Fruit fly (Drosophila melanogaster) whole organism, embryonic: Measurements from ENCODE around the gene Muc30E.

ENCODE experiments used
- BEAF-32 ChIP-seq: fragments of 200-800 bp; sonication (Bioruptor generic); optimal IDR thresholded peaks from 3 replicates; lab custom pipeline; 2017; ENCODE audit warnings: missing biosample characterization, missing genetic modification characterization, mild to moderate bottlenecking, moderate library complexity, missing genetic modification reagents
- CG11085 ChIP-seq: fragments of 200-800 bp; sonication (Bioruptor generic); IDR thresholded peaks from 2 replicates; pipeline ENCODE4 v1.3.6; 2022; ENCODE audit warnings: missing biosample characterization, missing genetic modification characterization
- CG12391 ChIP-seq: fragments of 200-800 bp; sonication (Bioruptor generic); optimal IDR thresholded peaks from 3 replicates; lab custom pipeline; 2018; ENCODE audit warnings: missing biosample characterization, mild to moderate bottlenecking, missing genetic modification characterization, moderate library complexity
- CG12942 ChIP-seq: fragments of 200-800 bp; sonication (Bioruptor generic); optimal IDR thresholded peaks from 3 replicates; lab custom pipeline; 2016; ENCODE audit warnings: missing biosample characterization, missing genetic modification characterization
- CG14710 ChIP-seq: fragments of 200-800 bp; sonication (Bioruptor generic); optimal IDR thresholded peaks from 3 replicates; lab custom pipeline; 2019; ENCODE audit warnings: missing biosample characterization, mild to moderate bottlenecking, missing genetic modification characterization, moderate library complexity
- CG15696 ChIP-seq: fragments of 200-800 bp; sonication (Bioruptor generic); optimal IDR thresholded peaks from 2 replicates; lab custom pipeline; 2019; ENCODE audit warnings: missing biosample characterization, mild to moderate bottlenecking, missing genetic modification characterization, moderate library complexity
- CG1603 ChIP-seq: fragments of 200-800 bp; sonication (Bioruptor generic); optimal IDR thresholded peaks from 2 replicates; lab custom pipeline; 2019; ENCODE audit warnings: missing biosample characterization, mild to moderate bottlenecking, missing genetic modification characterization, moderate library complexity
- CG16779 ChIP-seq: fragments of 200-800 bp; sonication (Bioruptor generic); IDR thresholded peaks from 2 replicates; pipeline ENCODE4 v1.3.6; 2022; ENCODE audit warnings: missing biosample characterization, missing genetic modification characterization
- CG2116 ChIP-seq: fragments of 200-800 bp; sonication (Bioruptor generic); optimal IDR thresholded peaks from 3 replicates; lab custom pipeline; 2018; ENCODE audit warnings: missing biosample characterization, mild to moderate bottlenecking, missing genetic modification characterization
- CG2875 ChIP-seq: fragments of 200-800 bp; sonication (Bioruptor generic); optimal IDR thresholded peaks from 2 replicates; lab custom pipeline; 2017; ENCODE audit warnings: missing biosample characterization, mild to moderate bottlenecking, missing genetic modification characterization, missing genetic modification reagents
- CG33213 ChIP-seq: fragments of 200-800 bp; sonication (Bioruptor generic); optimal IDR thresholded peaks from 3 replicates; lab custom pipeline; 2016; ENCODE audit warnings: missing biosample characterization, missing genetic modification characterization
- CG34422 ChIP-seq: fragments of 200-800 bp; sonication (Bioruptor generic); IDR thresholded peaks from 3 replicates; pipeline ENCODE4 v1.3.6; 2022; ENCODE audit warnings: missing biosample characterization, missing genetic modification characterization
- CG4328 ChIP-seq: fragments of 200-800 bp; sonication (Bioruptor generic); optimal IDR thresholded peaks from 3 replicates; lab custom pipeline; 2017; ENCODE audit warnings: missing biosample characterization, missing genetic modification reagents, missing genetic modification characterization
- CG4707 ChIP-seq: fragments of 200-800 bp; sonication (Bioruptor generic); optimal IDR thresholded peaks from 2 replicates; lab custom pipeline; 2018; ENCODE audit warnings: missing biosample characterization, mild to moderate bottlenecking, missing genetic modification characterization, moderate library complexity
- CG4854 ChIP-seq: fragments of 200-800 bp; sonication (Bioruptor generic); optimal IDR thresholded peaks from 2 replicates; lab custom pipeline; 2016; ENCODE audit warnings: missing biosample characterization, missing genetic modification characterization, inconsistent platforms
- CG6175 ChIP-seq: fragments of 200-800 bp; sonication (Bioruptor generic); IDR thresholded peaks from 3 replicates; pipeline ENCODE4 v1.3.6; 2022; ENCODE audit warnings: missing biosample characterization, missing genetic modification characterization
- CG8089 ChIP-seq: fragments of 200-800 bp; sonication (Bioruptor generic); optimal IDR thresholded peaks from 3 replicates; lab custom pipeline; 2016; ENCODE audit warnings: missing biosample characterization, missing genetic modification characterization
- CG8290 ChIP-seq, 3 experiments: fragments of 200-800 bp; sonication (Bioruptor generic); optimal IDR thresholded peaks; 2 replicates each; lab custom pipeline; 2016 to 2019; ENCODE audit warnings: missing biosample characterization in 3 of 3, missing genetic modification characterization in 3 of 3, mild to moderate bottlenecking in 2 of 3, moderate library complexity in 1 of 3
- CTCF ChIP-seq: fragments of 200-800 bp; sonication (Bioruptor generic); optimal IDR thresholded peaks from 2 replicates; lab custom pipeline; 2017; ENCODE audit warnings: missing biosample characterization, mild to moderate bottlenecking, missing genetic modification characterization, moderate library complexity
- CrebB ChIP-seq: fragments of 200-800 bp; sonication (Bioruptor generic); optimal IDR thresholded peaks from 3 replicates; lab custom pipeline; 2018; ENCODE audit warnings: missing biosample characterization, mild to moderate bottlenecking, missing genetic modification characterization
- H2.0 ChIP-seq: fragments of 200-800 bp; sonication (Bioruptor generic); IDR thresholded peaks from 2 replicates; pipeline ENCODE4 v1.3.6; 2022; ENCODE audit warnings: missing biosample characterization, missing genetic modification characterization
- Hr78 ChIP-seq, 2 experiments: fragments of 200-800 bp in 1 of 2; fragments of >200 bp in 1 of 2; sonication (Bioruptor generic) in 1 of 2; optimal IDR thresholded peaks; 2 replicates each; lab custom pipeline; 2017 to 2019; ENCODE audit warnings: missing biosample characterization in 2 of 2, missing genetic modification characterization in 2 of 2, mild to moderate bottlenecking in 1 of 2, moderate library complexity in 1 of 2
- Hsf ChIP-seq: fragments of 200-800 bp; sonication (Bioruptor generic); optimal IDR thresholded peaks from 3 replicates; lab custom pipeline; 2016; ENCODE audit warnings: missing biosample characterization, missing genetic modification characterization
- Jarid2 ChIP-seq: fragments of 200-800 bp; sonication (Bioruptor generic); optimal IDR thresholded peaks from 3 replicates; lab custom pipeline; 2017; ENCODE audit warnings: mild to moderate bottlenecking, missing biosample characterization, missing genetic modification reagents, missing genetic modification characterization
- Kr ChIP-seq: fragments of 200-800 bp; sonication (Bioruptor generic); optimal IDR thresholded peaks from 2 replicates; lab custom pipeline; 2017; ENCODE audit warnings: missing biosample characterization, mild to moderate bottlenecking, missing genetic modification characterization
- MESR4 ChIP-seq: fragments of 200-800 bp; sonication (Bioruptor generic); optimal IDR thresholded peaks from 2 replicates; lab custom pipeline; 2018; ENCODE audit warnings: missing biosample characterization, mild to moderate bottlenecking, missing genetic modification characterization, moderate library complexity
- Med ChIP-seq: fragments of 200-800 bp; sonication (Bioruptor generic); peaks from one replicate; lab custom pipeline; 2016; ENCODE audit warnings: missing biosample characterization, missing genetic modification characterization, mild to moderate bottlenecking, inconsistent platforms, moderate library complexity
- Opbp ChIP-seq: fragments of 200-800 bp; sonication (Bioruptor generic); IDR thresholded peaks from 3 replicates; pipeline ENCODE4 v1.3.6; 2022; ENCODE audit warnings: missing biosample characterization, missing genetic modification characterization; ENCODE audit not compliant: partially characterized antibody
- Ptx1 ChIP-seq: fragments of 200-800 bp; sonication (Bioruptor generic); IDR thresholded peaks from 2 replicates; pipeline ENCODE4 v1.3.6; 2022; ENCODE audit warnings: missing biosample characterization, missing genetic modification characterization
- Scr ChIP-seq: fragments of 200-800 bp; sonication (Bioruptor generic); IDR thresholded peaks from 2 replicates; pipeline ENCODE4 v1.3.6; 2022; ENCODE audit warnings: missing biosample characterization, missing genetic modification characterization; ENCODE audit not compliant: partially characterized antibody
- Sin3A ChIP-seq: fragments of >200 bp; optimal IDR thresholded peaks from 2 replicates; lab custom pipeline; 2018
- Xbp1 ChIP-seq: fragments of 200-800 bp; sonication (Bioruptor generic); optimal IDR thresholded peaks from 3 replicates; lab custom pipeline; 2016; ENCODE audit warnings: missing biosample characterization, mild to moderate bottlenecking, missing genetic modification characterization
- bab2 ChIP-seq: fragments of 200-800 bp; sonication (Bioruptor generic); optimal IDR thresholded peaks from 2 replicates; lab custom pipeline; 2016; ENCODE audit warnings: missing biosample characterization, missing genetic modification characterization
- bsh ChIP-seq, 2 experiments: fragments of 200-800 bp; sonication (Bioruptor generic); optimal IDR thresholded peaks; 2 replicates each; lab custom pipeline; 2017 to 2018; ENCODE audit warnings: mild to moderate bottlenecking in 2 of 2, missing biosample characterization in 2 of 2, missing genetic modification characterization in 2 of 2, moderate library complexity in 1 of 2
- croc ChIP-seq: fragments of 200-800 bp; sonication (Bioruptor generic); conservative IDR thresholded peaks from 3 replicates; pipeline ENCODE4 v1.3.6; 2022; ENCODE audit warnings: missing biosample characterization, missing genetic modification characterization
- dan ChIP-seq: fragments of 200-800 bp; sonication (Bioruptor generic); IDR thresholded peaks from 2 replicates; pipeline ENCODE4 v1.3.6; 2022; ENCODE audit warnings: missing biosample characterization, missing genetic modification characterization
- dm ChIP-seq: fragments of 200-800 bp; sonication (Bioruptor generic); optimal IDR thresholded peaks from 3 replicates; lab custom pipeline; 2016; ENCODE audit warnings: missing biosample characterization, missing genetic modification characterization
- dmrt99B ChIP-seq: fragments of 200-800 bp; sonication (Bioruptor generic); optimal IDR thresholded peaks from 2 replicates; lab custom pipeline; 2018; ENCODE audit warnings: missing biosample characterization, mild to moderate bottlenecking, missing genetic modification characterization, moderate library complexity
- gfzf ChIP-seq: fragments of 200-800 bp; sonication (Bioruptor generic); optimal IDR thresholded peaks from 2 replicates; lab custom pipeline; 2016; ENCODE audit warnings: missing biosample characterization, mild to moderate bottlenecking, missing genetic modification characterization, moderate library complexity
- jing ChIP-seq: fragments of 200-800 bp; sonication (Bioruptor generic); optimal IDR thresholded peaks from 2 replicates; lab custom pipeline; 2018; ENCODE audit warnings: missing biosample characterization, mild to moderate bottlenecking, missing genetic modification characterization
- maf-S ChIP-seq: fragments of 200-800 bp; sonication (Bioruptor generic); optimal IDR thresholded peaks from 2 replicates; lab custom pipeline; 2016; ENCODE audit warnings: missing biosample characterization, missing genetic modification characterization
- nau ChIP-seq: fragments of 200-800 bp; sonication (Bioruptor generic); optimal IDR thresholded peaks from 3 replicates; lab custom pipeline; 2017; ENCODE audit warnings: missing biosample characterization, mild to moderate bottlenecking, missing genetic modification characterization, missing genetic modification reagents
- nmo ChIP-seq: fragments of 200-800 bp; sonication (Bioruptor generic); optimal IDR thresholded peaks from 2 replicates; lab custom pipeline; 2018; ENCODE audit warnings: missing biosample characterization, mild to moderate bottlenecking, missing genetic modification characterization, moderate library complexity
- stwl ChIP-seq: fragments of 200-800 bp; sonication (Bioruptor generic); optimal IDR thresholded peaks from 3 replicates; lab custom pipeline; 2018; ENCODE audit warnings: missing biosample characterization, mild to moderate bottlenecking, missing genetic modification characterization, moderate library complexity
- twi ChIP-seq: fragments of 200-800 bp; optimal IDR thresholded peaks from 2 replicates; lab custom pipeline; 2019; ENCODE audit warnings: missing biosample characterization, mild to moderate bottlenecking, missing genetic modification characterization, moderate library complexity
- usp ChIP-seq: fragments of >200 bp; optimal IDR thresholded peaks from 2 replicates; lab custom pipeline; 2017; ENCODE audit warnings: missing biosample characterization, missing genetic modification characterization
- vnd ChIP-seq: fragments of 200-800 bp; sonication (Bioruptor generic); IDR thresholded peaks from 3 replicates; pipeline ENCODE4 v1.3.6; 2022; ENCODE audit warnings: missing biosample characterization, missing genetic modification characterization; ENCODE audit not compliant: partially characterized antibody
- vvl ChIP-seq: fragments of 200-800 bp; sonication (Bioruptor generic); IDR thresholded peaks from 2 replicates; pipeline ENCODE4 v1.3.6; 2022; ENCODE audit warnings: missing biosample characterization, missing genetic modification characterization
- wdn ChIP-seq: fragments of 200-800 bp; sonication (Bioruptor generic); IDR thresholded peaks from 2 replicates; pipeline ENCODE4 v1.3.6; 2022; ENCODE audit warnings: missing biosample characterization, missing genetic modification characterization
- zfh1 ChIP-seq: fragments of 200-800 bp; sonication (Bioruptor generic); IDR thresholded peaks from 3 replicates; pipeline ENCODE4 v1.3.6; 2022; ENCODE audit warnings: missing biosample characterization, missing genetic modification characterization
- zfh2 ChIP-seq: fragments of 200-800 bp; sonication (Bioruptor generic); optimal IDR thresholded peaks from 2 replicates; lab custom pipeline; 2016; ENCODE audit warnings: missing biosample characterization, missing genetic modification characterization

Gene Muc30E

dm6 chr2L:9887856-9888269 is 15.1 kb downstream of the Muc30E start, which contains the start of gene Fkbp59:
Fkbp59 (plus strand) TSS chr2L:9888005.
- TF ChIP-seq CG12942 (GFP tag; lab: Kevin White, UChicago), result no peak
- TF ChIP-seq bsh (GFP tag; optimal IDR thresholded peaks at IDR 0.05; lab: Kevin White, UChicago), result no peak
- no peak for TF ChIP-seq CG11085 (GFP tag; lab: Robert Waterston, UW)
- TF ChIP-seq dm (GFP tag; lab: Kevin White, UChicago), result peak; percentile 66
- peak; percentile 20 for TF ChIP-seq CrebB (tag; lab: Kevin White, UChicago)
- TF ChIP-seq stwl (tag; lab: Kevin White, UChicago), result peak; percentile 73
- peak; percentile 14; the same call in 1 of the 3 replicates for TF ChIP-seq zfh1 (GFP tag; lab: Robert Waterston, UW)
- TF ChIP-seq CG2116, result peak; percentile 33
- no peak for TF ChIP-seq dmrt99B (tag; lab: Kevin White, UChicago)
- TF ChIP-seq Med (GFP tag; lab: Kevin White, UChicago), result peak; percentile 64
- peak; percentile 54 for TF ChIP-seq CG8290 (GFP tag; optimal IDR thresholded peaks at IDR 0.05; lab: Kevin White, UChicago)
- TF ChIP-seq CG8290 (tag; optimal IDR thresholded peaks at IDR 0.05; lab: Kevin White, UChicago), result peak in 1 of 2 experiments; percentile 79
- TF ChIP-seq CG8089 (GFP tag; lab: Kevin White, UChicago), result no peak
- peak; percentile 58; the same call in 2 of the 3 replicates for TF ChIP-seq Opbp
- TF ChIP-seq croc (GFP tag; lab: Robert Waterston, UW), result no peak
- TF ChIP-seq maf-S, result no peak
- no peak for TF ChIP-seq twi (tag; lab: Kevin White, UChicago)
- TF ChIP-seq dan, result no peak
- peak; percentile 76 for TF ChIP-seq Scr
- no peak for TF ChIP-seq CG6175 (GFP tag; lab: Robert Waterston, UW)
- peak; percentile 17 for TF ChIP-seq Hsf (GFP tag; lab: Kevin White, UChicago)
- TF ChIP-seq usp (GFP tag; lab: Kevin White, UChicago), result no peak
- TF ChIP-seq CG34422 (GFP tag; lab: Robert Waterston, UW), result peak; percentile 54; the same call in 1 of the 3 replicates
- TF ChIP-seq CG14710, result peak; percentile 27
- 0 out of 2 replicates have a peak, but pooled peaks have one; percentile 45 for TF ChIP-seq vvl
- peak; percentile 95 for TF ChIP-seq CTCF
- no peak for TF ChIP-seq CG16779 (GFP tag; lab: Robert Waterston, UW)
- TF ChIP-seq gfzf (GFP tag; lab: Kevin White, UChicago), result peak; percentile 85
- TF ChIP-seq CG15696 (tag; lab: Kevin White, UChicago), result no peak
- TF ChIP-seq Jarid2 (GFP tag; lab: Kevin White, UChicago), result no peak
- TF ChIP-seq jing (GFP tag; lab: Kevin White, UChicago), result no peak
- no peak for TF ChIP-seq bab2
- TF ChIP-seq MESR4, result peak; percentile 66
- TF ChIP-seq nau (GFP tag; lab: Kevin White, UChicago), result no peak
- TF ChIP-seq Kr, result no peak
- peak; percentile 63 for TF ChIP-seq CG1603
- TF ChIP-seq CG4707 (GFP tag; lab: Kevin White, UChicago), result no peak
- no peak for TF ChIP-seq Ptx1 (GFP tag; lab: Robert Waterston, UW)
- TF ChIP-seq zfh2 (GFP tag; lab: Kevin White, UChicago), result no peak
- TF ChIP-seq BEAF-32 (GFP tag; lab: Kevin White, UChicago), result peak; percentile 32
- TF ChIP-seq vnd (GFP tag; lab: Robert Waterston, UW), result peak; percentile 88
- no peak for TF ChIP-seq CG4328
- no peak for TF ChIP-seq CG2875
- TF ChIP-seq Sin3A (lab: Kevin White, UChicago), result no peak
- TF ChIP-seq Hr78 (GFP tag; optimal IDR thresholded peaks at IDR 0.05; lab: Kevin White, UChicago), result no peak
- no peak for TF ChIP-seq CG4854 (GFP tag; lab: Kevin White, UChicago)
- peak; percentile 22 for TF ChIP-seq CG12391 (tag; lab: Kevin White, UChicago)
- peak; percentile 17 for TF ChIP-seq nmo (GFP tag; lab: Kevin White, UChicago)
- TF ChIP-seq CG33213 (GFP tag; lab: Kevin White, UChicago), result peak; percentile 38
- no peak for TF ChIP-seq wdn (GFP tag; lab: Robert Waterston, UW)
- peak; percentile 40 for TF ChIP-seq Xbp1 (GFP tag; lab: Kevin White, UChicago)
- no peak for TF ChIP-seq H2.0 (GFP tag; lab: Robert Waterston, UW)
